Fruit fly (Drosophila melanogaster) whole organism, prepupa: ENCODE results near the gene bdwf.

Experiments
- Blimp-1 ChIP-seq: fragments of 200-800 bp; sonication (Bioruptor generic); optimal IDR thresholded peaks from 3 replicates; lab custom pipeline; 2017; ENCODE audit warnings: missing biosample characterization, missing genetic modification characterization, mild to moderate bottlenecking, moderate library complexity, missing genetic modification reagents
- CG10631 ChIP-seq: fragments of 200-800 bp; sonication (Bioruptor generic); optimal IDR thresholded peaks from 2 replicates; lab custom pipeline; 2016; ENCODE audit warnings: missing biosample characterization, missing genetic modification characterization
- CG10669 ChIP-seq: fragments of 200-800 bp; sonication (Bioruptor generic); optimal IDR thresholded peaks from 3 replicates; lab custom pipeline; 2018; ENCODE audit warnings: missing biosample characterization, mild to moderate bottlenecking, missing genetic modification characterization, moderate library complexity
- CG11294 ChIP-seq: fragments of 200-800 bp; sonication (Bioruptor generic); IDR thresholded peaks from 2 replicates; pipeline ENCODE4 v1.3.6; 2022; ENCODE audit warnings: missing biosample characterization, missing genetic modification characterization
- CG11902 ChIP-seq: fragments of 200-800 bp; sonication (Bioruptor generic); optimal IDR thresholded peaks from 3 replicates; lab custom pipeline; 2016; ENCODE audit warnings: missing biosample characterization, missing genetic modification characterization
- CG15336 ChIP-seq: fragments of 200-800 bp; sonication (Bioruptor generic); IDR thresholded peaks from 2 replicates; pipeline ENCODE4 v1.3.6; 2022; ENCODE audit warnings: missing biosample characterization, missing genetic modification characterization
- CG31627 ChIP-seq: fragments of 200-800 bp; sonication (Bioruptor generic); optimal IDR thresholded peaks from 3 replicates; lab custom pipeline; 2016; ENCODE audit warnings: missing biosample characterization, missing genetic modification characterization
- CG34406 ChIP-seq: fragments of 200-800 bp; sonication (Bioruptor generic); optimal IDR thresholded peaks from 3 replicates; lab custom pipeline; 2016; ENCODE audit warnings: missing biosample characterization, missing genetic modification characterization
- CG4318 ChIP-seq: fragments of 200-800 bp; sonication (Bioruptor generic); optimal IDR thresholded peaks from 3 replicates; lab custom pipeline; 2017; ENCODE audit warnings: missing biosample characterization, mild to moderate bottlenecking, missing genetic modification characterization
- CG6163 ChIP-seq: fragments of 200-800 bp; sonication (Bioruptor generic); IDR thresholded peaks from 3 replicates; pipeline ENCODE4 v1.3.6; 2022; ENCODE audit warnings: missing biosample characterization, missing genetic modification characterization
- CG6792 ChIP-seq: fragments of 200-800 bp; sonication (Bioruptor generic); optimal IDR thresholded peaks from 3 replicates; lab custom pipeline; 2016; ENCODE audit warnings: missing biosample characterization, missing genetic modification characterization
- CG6808 ChIP-seq: fragments of 200-800 bp; sonication (Bioruptor generic); optimal IDR thresholded peaks from 3 replicates; lab custom pipeline; 2017; ENCODE audit warnings: missing biosample characterization, missing genetic modification characterization, mild to moderate bottlenecking, moderate library complexity, missing genetic modification reagents
- CG7368 ChIP-seq: fragments of 200-800 bp; sonication (Bioruptor generic); optimal IDR thresholded peaks from 3 replicates; lab custom pipeline; 2016; ENCODE audit warnings: missing biosample characterization, missing genetic modification characterization
- CG8119 ChIP-seq: fragments of 200-800 bp; sonication (Bioruptor generic); IDR thresholded peaks from 3 replicates; pipeline ENCODE4 v1.3.6; 2022; ENCODE audit warnings: missing biosample characterization, missing genetic modification characterization
- CG8319 ChIP-seq: fragments of 200-800 bp; sonication (Bioruptor generic); optimal IDR thresholded peaks from 3 replicates; lab custom pipeline; 2016; ENCODE audit warnings: missing biosample characterization, missing genetic modification characterization
- CG8632 ChIP-seq: fragments of 200-800 bp; sonication (Bioruptor generic); optimal IDR thresholded peaks from 3 replicates; lab custom pipeline; 2016; ENCODE audit warnings: missing biosample characterization, missing genetic modification characterization
- CG9139 ChIP-seq: fragments of 200-800 bp; sonication (Bioruptor generic); optimal IDR thresholded peaks from 3 replicates; lab custom pipeline; 2017; ENCODE audit warnings: missing biosample characterization, mild to moderate bottlenecking, missing genetic modification characterization
- Eip78C ChIP-seq: fragments of 200-800 bp; sonication (Bioruptor generic); peaks from one replicate; lab custom pipeline; 2016; ENCODE audit warnings: missing biosample characterization, missing genetic modification characterization
- Ets21C ChIP-seq: fragments of 200-800 bp; sonication (Bioruptor generic); optimal IDR thresholded peaks from 3 replicates; lab custom pipeline; 2016; ENCODE audit warnings: missing biosample characterization, missing genetic modification characterization
- Ets96B ChIP-seq: fragments of 200-800 bp; optimal IDR thresholded peaks from 2 replicates; lab custom pipeline; 2019; ENCODE audit warnings: missing biosample characterization, mild to moderate bottlenecking, missing genetic modification characterization, moderate library complexity
- Hr39 ChIP-seq: fragments of 200-800 bp; sonication (Bioruptor generic); optimal IDR thresholded peaks from 2 replicates; lab custom pipeline; 2016; ENCODE audit warnings: missing biosample characterization, missing genetic modification characterization
- Met ChIP-seq: fragments of 200-800 bp; sonication (Bioruptor generic); optimal IDR thresholded peaks from 3 replicates; lab custom pipeline; 2016; ENCODE audit warnings: missing biosample characterization, missing genetic modification characterization
- Sox14 ChIP-seq: fragments of 200-800 bp; sonication (Bioruptor generic); optimal IDR thresholded peaks from 3 replicates; lab custom pipeline; 2016; ENCODE audit warnings: missing biosample characterization, missing genetic modification characterization
- achi ChIP-seq: fragments of 200-800 bp; sonication (Bioruptor generic); optimal IDR thresholded peaks from 3 replicates; lab custom pipeline; 2016; ENCODE audit warnings: missing biosample characterization, missing genetic modification characterization
- cyc ChIP-seq: fragments of 200-800 bp; sonication (Bioruptor generic); optimal IDR thresholded peaks from 3 replicates; lab custom pipeline; 2016; ENCODE audit warnings: missing biosample characterization, missing genetic modification characterization
- dac ChIP-seq: fragments of 200-800 bp; sonication (Bioruptor generic); optimal IDR thresholded peaks from 2 replicates; lab custom pipeline; 2017; ENCODE audit warnings: missing biosample characterization, mild to moderate bottlenecking, missing genetic modification characterization
- esn ChIP-seq: fragments of 200-800 bp; sonication (Bioruptor generic); optimal IDR thresholded peaks from 2 replicates; lab custom pipeline; 2016; ENCODE audit warnings: missing biosample characterization, mild to moderate bottlenecking, missing genetic modification characterization, moderate library complexity
- fd59A ChIP-seq: fragments of 200-800 bp; sonication (Bioruptor generic); optimal IDR thresholded peaks from 2 replicates; lab custom pipeline; 2017; ENCODE audit warnings: missing biosample characterization, mild to moderate bottlenecking, missing genetic modification characterization, missing genetic modification reagents
- fd85E ChIP-seq: fragments of 200-800 bp; sonication (Bioruptor generic); optimal IDR thresholded peaks from 3 replicates; lab custom pipeline; 2016; ENCODE audit warnings: missing biosample characterization, missing genetic modification characterization
- fkh ChIP-seq: fragments of 200-800 bp; sonication (Bioruptor generic); optimal IDR thresholded peaks from 3 replicates; lab custom pipeline; 2017; ENCODE audit warnings: missing biosample characterization, mild to moderate bottlenecking, missing genetic modification characterization, moderate library complexity
- lz ChIP-seq: fragments of 200-800 bp; sonication (Bioruptor generic); optimal IDR thresholded peaks from 3 replicates; lab custom pipeline; 2016; ENCODE audit warnings: missing biosample characterization, missing genetic modification characterization
- net ChIP-seq: fragments of 200-800 bp; sonication (Bioruptor generic); optimal IDR thresholded peaks from 3 replicates; lab custom pipeline; 2016; ENCODE audit warnings: missing biosample characterization, missing genetic modification characterization
- spab ChIP-seq: fragments of 200-800 bp; sonication (Bioruptor generic); optimal IDR thresholded peaks from 2 replicates; lab custom pipeline; 2017; ENCODE audit warnings: missing biosample characterization, mild to moderate bottlenecking, missing genetic modification characterization, missing genetic modification reagents
- ss ChIP-seq, 2 experiments: fragments of 200-800 bp; sonication (Bioruptor generic); optimal IDR thresholded peaks; 2 replicates in 1 of 2; 3 replicates in 1 of 2; lab custom pipeline; 2017 to 2018; ENCODE audit warnings: mild to moderate bottlenecking in 2 of 2, missing biosample characterization in 2 of 2, missing genetic modification characterization in 2 of 2, moderate library complexity in 1 of 2
- svp ChIP-seq: fragments of 200-800 bp; sonication (Bioruptor generic); peaks from one replicate; lab custom pipeline; 2016; ENCODE audit warnings: missing biosample characterization, missing genetic modification characterization
- vri ChIP-seq: fragments of 200-800 bp; sonication (Bioruptor generic); optimal IDR thresholded peaks from 3 replicates; lab custom pipeline; 2016; ENCODE audit warnings: missing biosample characterization, mild to moderate bottlenecking, missing genetic modification characterization

The bdwf gene

DNA sequence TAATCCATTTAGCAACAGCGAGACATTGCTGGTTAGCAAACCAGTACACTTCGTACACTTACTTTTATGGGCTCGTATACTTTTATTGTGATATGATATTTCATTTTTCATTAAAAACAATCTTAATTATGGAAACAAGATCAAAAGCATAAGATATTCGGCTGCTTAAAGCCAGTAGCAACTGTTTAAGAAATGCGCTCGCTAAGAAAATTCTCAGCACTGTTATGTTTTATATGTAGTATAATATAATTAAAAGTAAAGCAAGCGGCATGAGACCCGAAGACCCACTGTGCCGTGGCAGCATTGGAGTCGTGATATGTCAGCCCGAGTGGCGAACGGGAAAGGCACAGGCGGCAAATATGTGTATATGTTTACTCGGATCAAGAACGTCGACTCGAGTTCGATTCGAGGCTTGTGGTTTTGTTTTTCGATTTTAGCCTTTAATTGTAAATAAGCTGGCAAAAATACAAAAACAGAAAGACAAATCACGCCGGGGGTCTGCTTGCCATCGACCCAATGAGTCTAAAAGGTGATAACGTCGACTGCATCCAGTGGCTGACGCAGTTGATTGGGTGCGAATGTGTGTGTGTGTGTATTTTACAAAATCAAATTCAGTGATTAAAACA, 23.9 kb downstream of the bdwf start (continued):
- no peak for TF ChIP-seq Blimp-1 (GFP tag; lab: Kevin White, UChicago)
- peak; percentile 31 for TF ChIP-seq CG10631 (GFP tag; lab: Kevin White, UChicago)
- no peak for TF ChIP-seq CG34406 (GFP tag; lab: Kevin White, UChicago)
- TF ChIP-seq cyc (GFP tag; lab: Kevin White, UChicago), result no peak
- TF ChIP-seq spab (GFP tag; lab: Kevin White, UChicago), result peak; percentile 21
- no peak for TF ChIP-seq Met (GFP tag; lab: Kevin White, UChicago)
- TF ChIP-seq lz (GFP tag; lab: Kevin White, UChicago), result no peak
- TF ChIP-seq fd85E, result no peak
- TF ChIP-seq esn (GFP tag; lab: Kevin White, UChicago), result no peak
- no peak for TF ChIP-seq CG15336 (GFP tag; lab: Robert Waterston, UW)
- TF ChIP-seq ss (GFP tag; optimal IDR thresholded peaks at IDR 0.05; lab: Kevin White, UChicago), result peak; percentile 55 to 59
- no peak for TF ChIP-seq CG31627
- TF ChIP-seq Sox14 (GFP tag; lab: Kevin White, UChicago), result no peak
- no peak for TF ChIP-seq CG6792 (GFP tag; lab: Kevin White, UChicago)
- peak; percentile 78 for TF ChIP-seq Eip78C (GFP tag; lab: Kevin White, UChicago)
- TF ChIP-seq Hr39 (GFP tag; lab: Kevin White, UChicago), result no peak
- TF ChIP-seq CG8632 (GFP tag; lab: Kevin White, UChicago), result peak; percentile 1
- peak; percentile 63 for TF ChIP-seq CG6808 (GFP tag; lab: Kevin White, UChicago)
- TF ChIP-seq net (GFP tag; lab: Kevin White, UChicago), result peak; percentile 30
- no peak for TF ChIP-seq vri (GFP tag; lab: Kevin White, UChicago)
- TF ChIP-seq CG8319 (GFP tag; lab: Kevin White, UChicago), result no peak
- TF ChIP-seq CG7368, result no peak
- TF ChIP-seq Ets21C (GFP tag; lab: Kevin White, UChicago), result no peak
- no peak for TF ChIP-seq CG6163 (GFP tag; lab: Robert Waterston, UW)
- no peak for TF ChIP-seq fd59A (GFP tag; lab: Kevin White, UChicago)
- TF ChIP-seq CG9139 (GFP tag; lab: Kevin White, UChicago), result peak; percentile 56
- TF ChIP-seq achi (GFP tag; lab: Kevin White, UChicago), result peak; percentile 31
- no peak for TF ChIP-seq dac (GFP tag; lab: Kevin White, UChicago)
- no peak for TF ChIP-seq CG4318
- peak; percentile 97 for TF ChIP-seq svp (GFP tag; lab: Kevin White, UChicago)

DNA sequence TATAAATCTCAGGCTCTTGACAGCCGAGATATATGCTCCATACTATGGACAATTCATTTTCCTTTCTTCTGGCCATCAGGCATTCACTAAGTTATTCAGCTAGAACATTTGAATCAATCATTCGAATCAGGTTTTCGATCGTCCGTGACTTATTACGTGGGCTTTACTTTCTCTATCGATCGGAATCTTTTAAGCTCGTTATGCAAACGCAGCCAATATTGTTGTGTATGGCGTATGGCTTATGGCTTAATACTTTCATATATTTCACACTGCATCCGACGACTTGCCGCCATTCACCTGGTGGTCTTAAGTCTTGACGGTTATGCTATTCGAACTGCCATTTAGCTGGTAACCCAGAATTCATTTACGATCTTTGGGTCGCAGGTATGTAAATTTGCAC, 26.7 kb downstream of the bdwf start:
- TF ChIP-seq dac (GFP tag; lab: Kevin White, UChicago), result no peak
- no peak for TF ChIP-seq fkh (GFP tag; lab: Kevin White, UChicago)
- TF ChIP-seq svp (GFP tag; lab: Kevin White, UChicago), result no peak
- TF ChIP-seq Ets96B, result no peak
- TF ChIP-seq CG11294, result no peak
- no peak for TF ChIP-seq CG4318
- no peak for TF ChIP-seq CG11902
- no peak for TF ChIP-seq CG10669

DNA sequence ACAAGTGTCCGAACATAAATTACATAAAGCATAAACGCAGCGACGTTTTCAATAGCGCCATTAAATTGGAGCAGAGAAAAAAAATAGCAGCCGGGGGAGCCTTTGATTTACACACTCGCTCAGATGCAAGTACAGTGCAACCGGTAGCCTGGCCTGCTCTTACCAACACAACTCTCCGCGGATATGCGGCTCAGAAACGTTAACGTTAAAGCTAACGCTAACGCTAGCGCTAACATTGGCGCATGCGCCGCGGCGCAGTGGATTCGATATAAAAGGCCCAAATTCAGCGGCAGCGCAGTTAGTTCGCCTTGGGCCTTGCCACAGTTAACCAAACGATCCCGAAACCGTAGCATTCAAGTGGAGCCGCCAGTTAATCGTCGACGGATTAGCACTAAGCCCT, 28.7 kb downstream of the bdwf start, which contains the start of gene Pxd:
Pxd (plus strand) TSS at position 301 of the 400 bp plus-strand sequence.
- TF ChIP-seq CG8119 (GFP tag; lab: Robert Waterston, UW), result no peak
- TF ChIP-seq Met (GFP tag; lab: Kevin White, UChicago), result no peak

DNA sequence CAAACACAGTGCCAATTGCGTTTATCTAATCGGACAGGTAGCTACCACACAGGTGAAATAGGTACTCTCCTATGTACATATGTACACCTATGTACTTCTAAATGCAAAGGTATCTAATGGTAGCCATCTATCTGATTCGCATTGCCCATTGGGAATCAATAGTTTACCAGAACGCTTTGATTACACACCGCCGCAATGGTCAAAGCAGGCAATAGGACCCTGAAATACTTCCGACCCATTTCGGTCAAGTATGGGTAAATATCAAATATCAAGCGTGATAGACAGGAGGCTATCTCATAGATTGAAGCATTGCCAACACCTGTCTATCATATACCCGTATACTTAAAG, 34.3 kb downstream of the bdwf start:
- TF ChIP-seq lz (GFP tag; lab: Kevin White, UChicago) (no peak), vri (GFP tag; lab: Kevin White, UChicago) (peak; percentile 53)
- TF ChIP-seq, all 60 proteins: peak for 1
